Fruit fly (Drosophila melanogaster) whole organism, embryonic: ENCODE measurements around the gene Cpr30B.

Experiments
- ATbp ChIP-seq: fragments of 200-800 bp; sonication (Bioruptor generic); optimal IDR thresholded peaks from 2 replicates; lab custom pipeline; 2017; ENCODE audit warnings: missing biosample characterization, mild to moderate bottlenecking, missing genetic modification characterization, missing genetic modification reagents
- Bgb ChIP-seq: fragments of 200-800 bp; sonication (Bioruptor generic); IDR thresholded peaks from 2 replicates; pipeline ENCODE4 v1.3.6; 2022; ENCODE audit warnings: missing biosample characterization, missing genetic modification characterization; ENCODE audit not compliant: partially characterized antibody
- CG10209 ChIP-seq: fragments of 200-800 bp; sonication (Bioruptor generic); optimal IDR thresholded peaks from 3 replicates; lab custom pipeline; 2017; ENCODE audit warnings: missing biosample characterization, mild to moderate bottlenecking, missing genetic modification characterization, missing genetic modification reagents
- CG10654 ChIP-seq: fragments of 200-800 bp; sonication (Bioruptor generic); optimal IDR thresholded peaks from 2 replicates; lab custom pipeline; 2016; ENCODE audit warnings: missing biosample characterization, missing genetic modification characterization
- CG10979 ChIP-seq: fragments of 200-800 bp; sonication (Bioruptor generic); optimal IDR thresholded peaks from 2 replicates; lab custom pipeline; 2018; ENCODE audit warnings: missing biosample characterization, mild to moderate bottlenecking, missing genetic modification characterization, moderate library complexity
- CG15011 ChIP-seq: fragments of 200-800 bp; sonication (Bioruptor generic); optimal IDR thresholded peaks from 3 replicates; lab custom pipeline; 2018; ENCODE audit warnings: missing biosample characterization, mild to moderate bottlenecking, missing genetic modification characterization
- CG15479 ChIP-seq: fragments of 200-800 bp; sonication (Bioruptor generic); optimal IDR thresholded peaks from 3 replicates; lab custom pipeline; 2019; ENCODE audit warnings: missing biosample characterization, mild to moderate bottlenecking, missing genetic modification characterization, moderate library complexity
- CG15601 ChIP-seq: fragments of 200-800 bp; sonication (Bioruptor generic); optimal IDR thresholded peaks from 3 replicates; lab custom pipeline; 2019; ENCODE audit warnings: missing biosample characterization, mild to moderate bottlenecking, missing genetic modification characterization, moderate library complexity
- CG16815 ChIP-seq: fragments of 200-800 bp; sonication (Bioruptor generic); optimal IDR thresholded peaks from 3 replicates; lab custom pipeline; 2017; ENCODE audit warnings: missing biosample characterization, mild to moderate bottlenecking, missing genetic modification characterization
- CG17568 ChIP-seq: fragments of 200-800 bp; sonication (Bioruptor generic); optimal IDR thresholded peaks from 2 replicates; lab custom pipeline; 2018; ENCODE audit warnings: missing biosample characterization, mild to moderate bottlenecking, missing genetic modification characterization, moderate library complexity
- CG32532 ChIP-seq: fragments of 200-800 bp; sonication (Bioruptor generic); IDR thresholded peaks from 2 replicates; pipeline ENCODE4 v1.3.6; 2022; ENCODE audit warnings: missing biosample characterization, missing genetic modification characterization
- CG32767 ChIP-seq: fragments of 200-800 bp; sonication (Bioruptor generic); IDR thresholded peaks from 2 replicates; pipeline ENCODE4 v1.3.6; 2022; ENCODE audit warnings: missing biosample characterization, missing genetic modification characterization
- CG34376 ChIP-seq: fragments of 200-800 bp; sonication (Bioruptor generic); optimal IDR thresholded peaks from 2 replicates; lab custom pipeline; 2018; ENCODE audit warnings: missing biosample characterization, mild to moderate bottlenecking, missing genetic modification characterization
- CG4404 ChIP-seq: fragments of 200-800 bp; sonication (Bioruptor generic); IDR thresholded peaks from 2 replicates; pipeline ENCODE4 v1.3.6; 2022; ENCODE audit warnings: missing biosample characterization, missing genetic modification characterization
- CG8359 ChIP-seq: fragments of 200-800 bp; sonication (Bioruptor generic); optimal IDR thresholded peaks from 2 replicates; lab custom pipeline; 2017; ENCODE audit warnings: missing biosample characterization, mild to moderate bottlenecking, missing genetic modification characterization, borderline replicate concordance
- Dek ChIP-seq: fragments of 200-800 bp; sonication (Bioruptor generic); optimal IDR thresholded peaks from 3 replicates; lab custom pipeline; 2019; ENCODE audit warnings: missing biosample characterization, mild to moderate bottlenecking, missing genetic modification characterization, moderate library complexity
- Dip3 ChIP-seq: fragments of 200-800 bp; sonication (Bioruptor generic); optimal IDR thresholded peaks from 3 replicates; lab custom pipeline; 2016; ENCODE audit warnings: missing biosample characterization, missing genetic modification characterization
- Eip74EF ChIP-seq, 2 experiments: fragments of 200-800 bp in 1 of 2; fragments of >200 bp in 1 of 2; sonication (Bioruptor generic) in 1 of 2; optimal IDR thresholded peaks; 2 replicates each; lab custom pipeline; 2017 to 2019; ENCODE audit warnings: missing biosample characterization in 2 of 2, missing genetic modification characterization in 2 of 2, mild to moderate bottlenecking in 1 of 2, moderate library complexity in 1 of 2
- Ets65A ChIP-seq: fragments of 200-800 bp; sonication (Bioruptor generic); peaks from one replicate; lab custom pipeline; 2016; ENCODE audit warnings: missing biosample characterization, missing genetic modification characterization
- Lhr ChIP-seq: fragments of 200-800 bp; sonication (Bioruptor generic); optimal IDR thresholded peaks from 3 replicates; lab custom pipeline; 2017; ENCODE audit warnings: mild to moderate bottlenecking, missing biosample characterization, missing genetic modification reagents, missing genetic modification characterization
- Sox100B ChIP-seq: fragments of 200-800 bp; sonication (Bioruptor generic); optimal IDR thresholded peaks from 3 replicates; lab custom pipeline; 2018; ENCODE audit warnings: missing biosample characterization, mild to moderate bottlenecking, missing genetic modification characterization
- Sox102F ChIP-seq: fragments of 200-800 bp; sonication (Bioruptor generic); optimal IDR thresholded peaks from 2 replicates; lab custom pipeline; 2018; ENCODE audit warnings: missing biosample characterization, mild to moderate bottlenecking, missing genetic modification characterization, moderate library complexity
- al ChIP-seq: fragments of 200-800 bp; sonication (Bioruptor generic); IDR thresholded peaks from 2 replicates; pipeline ENCODE4 v1.3.6; 2022; ENCODE audit warnings: missing biosample characterization, missing genetic modification characterization
- bcd ChIP-seq: fragments of 200-800 bp; sonication (Bioruptor generic); optimal IDR thresholded peaks from 2 replicates; lab custom pipeline; 2017; ENCODE audit warnings: missing biosample characterization, mild to moderate bottlenecking, missing genetic modification characterization
- cwo ChIP-seq: fragments of 200-800 bp; sonication (Bioruptor generic); optimal IDR thresholded peaks from 3 replicates; lab custom pipeline; 2017; ENCODE audit warnings: missing biosample characterization, missing genetic modification characterization, mild to moderate bottlenecking, moderate library complexity, missing genetic modification reagents
- danr ChIP-seq: fragments of 200-800 bp; sonication (Bioruptor generic); IDR thresholded peaks from 2 replicates; pipeline ENCODE4 v1.3.6; 2022; ENCODE audit warnings: missing biosample characterization, missing genetic modification characterization
- fd64A ChIP-seq: fragments of 200-800 bp; sonication (Bioruptor generic); optimal IDR thresholded peaks from 3 replicates; lab custom pipeline; 2018; ENCODE audit warnings: missing biosample characterization, mild to moderate bottlenecking, missing genetic modification characterization
- gem ChIP-seq: fragments of 200-800 bp; sonication (Bioruptor generic); optimal IDR thresholded peaks from 2 replicates; lab custom pipeline; 2019; ENCODE audit warnings: missing biosample characterization, mild to moderate bottlenecking, missing genetic modification characterization, moderate library complexity
- gsb-n ChIP-seq: fragments of 200-800 bp; sonication (Bioruptor generic); optimal IDR thresholded peaks from 3 replicates; lab custom pipeline; 2018; ENCODE audit warnings: missing biosample characterization, mild to moderate bottlenecking, missing genetic modification characterization
- gt ChIP-seq: fragments of 200-800 bp; sonication (Bioruptor generic); IDR thresholded peaks from 2 replicates; pipeline ENCODE4 v1.3.6; 2022; ENCODE audit warnings: missing biosample characterization, missing genetic modification characterization
- h ChIP-seq: fragments of >200 bp; optimal IDR thresholded peaks from 2 replicates; lab custom pipeline; 2017
- jumu ChIP-seq: fragments of 200-800 bp; sonication (Bioruptor generic); optimal IDR thresholded peaks from 3 replicates; lab custom pipeline; 2016; ENCODE audit warnings: missing biosample characterization, missing genetic modification characterization
- klu ChIP-seq: fragments of 200-800 bp; sonication (Bioruptor generic); IDR thresholded peaks from 2 replicates; pipeline ENCODE4 v1.3.6; 2022; ENCODE audit warnings: missing biosample characterization, missing genetic modification characterization
- lilli ChIP-seq: fragments of 200-800 bp; sonication (Bioruptor generic); optimal IDR thresholded peaks from 3 replicates; lab custom pipeline; 2016; ENCODE audit warnings: missing biosample characterization, missing genetic modification characterization
- oc ChIP-seq: fragments of 200-800 bp; sonication (Bioruptor generic); optimal IDR thresholded peaks from 2 replicates; lab custom pipeline; 2018; ENCODE audit warnings: missing biosample characterization, mild to moderate bottlenecking, missing genetic modification characterization, moderate library complexity
- odd ChIP-seq: fragments of 200-800 bp; sonication (Bioruptor generic); optimal IDR thresholded peaks from 2 replicates; lab custom pipeline; 2017; ENCODE audit warnings: missing biosample characterization, mild to moderate bottlenecking, missing genetic modification characterization
- onecut ChIP-seq: fragments of 200-800 bp; sonication (Bioruptor generic); IDR thresholded peaks from 2 replicates; pipeline ENCODE4 v1.3.6; 2022; ENCODE audit warnings: missing biosample characterization, missing genetic modification characterization
- pho ChIP-seq: fragments of 200-800 bp; sonication (Bioruptor generic); optimal IDR thresholded peaks from 2 replicates; lab custom pipeline; 2016; ENCODE audit warnings: missing biosample characterization, missing genetic modification characterization
- pita ChIP-seq: fragments of 200-800 bp; sonication (Bioruptor generic); optimal IDR thresholded peaks from 2 replicates; lab custom pipeline; 2017; ENCODE audit warnings: missing biosample characterization, mild to moderate bottlenecking, missing genetic modification characterization
- pros ChIP-seq: fragments of 200-800 bp; sonication (Bioruptor generic); optimal IDR thresholded peaks from 3 replicates; lab custom pipeline; 2019; ENCODE audit warnings: missing biosample characterization, mild to moderate bottlenecking, missing genetic modification characterization, moderate library complexity
- ranshi ChIP-seq: fragments of 200-800 bp; sonication (Bioruptor generic); IDR thresholded peaks from 2 replicates; pipeline ENCODE4 v1.3.6; 2022; ENCODE audit warnings: missing biosample characterization, missing genetic modification characterization
- row ChIP-seq: fragments of 200-800 bp; sonication (Bioruptor generic); IDR thresholded peaks from 3 replicates; pipeline ENCODE4 v1.3.6; 2022; ENCODE audit warnings: missing biosample characterization, missing genetic modification characterization
- scrt ChIP-seq: fragments of 200-800 bp; sonication (Bioruptor generic); optimal IDR thresholded peaks from 2 replicates; lab custom pipeline; 2018; ENCODE audit warnings: missing biosample characterization, mild to moderate bottlenecking, missing genetic modification characterization, moderate library complexity
- sisA ChIP-seq: fragments of 200-800 bp; sonication (Bioruptor generic); IDR thresholded peaks from 2 replicates; pipeline ENCODE4 v1.3.6; 2022; ENCODE audit warnings: missing biosample characterization, missing genetic modification characterization
- slbo ChIP-seq: fragments of 200-800 bp; sonication (Bioruptor generic); IDR thresholded peaks from 2 replicates; pipeline ENCODE4 v1.3.6; 2022; ENCODE audit warnings: missing biosample characterization, missing genetic modification characterization
- sob ChIP-seq: fragments of 200-800 bp; sonication (Bioruptor generic); IDR thresholded peaks from 2 replicates; pipeline ENCODE4 v1.3.6; 2022; ENCODE audit warnings: missing biosample characterization, missing genetic modification characterization
- sqz ChIP-seq: fragments of 200-800 bp; sonication (Bioruptor generic); optimal IDR thresholded peaks from 3 replicates; lab custom pipeline; 2018; ENCODE audit warnings: missing biosample characterization, mild to moderate bottlenecking, missing genetic modification characterization
- trh ChIP-seq: fragments of 200-800 bp; sonication (Bioruptor generic); optimal IDR thresholded peaks from 2 replicates; lab custom pipeline; 2016; ENCODE audit warnings: missing biosample characterization, missing genetic modification characterization
- zen2 ChIP-seq: fragments of 200-800 bp; sonication (Bioruptor generic); IDR thresholded peaks from 3 replicates; pipeline ENCODE4 v1.3.6; 2022; ENCODE audit warnings: missing biosample characterization, missing genetic modification characterization; ENCODE audit not compliant: partially characterized antibody

Gene Cpr30B

dm6 chr2L:9502786-9503443 lies 39.8 kb upstream of the Cpr30B start (continued):
- TF ChIP-seq pros (GFP tag; lab: Kevin White, UChicago) (no peak), CG15601 (tag; lab: Kevin White, UChicago) (peak; percentile 63), zen2 (no peak), Eip74EF (GFP tag; optimal IDR thresholded peaks at IDR 0.05; lab: Kevin White, UChicago) (peak in 1 of 2 experiments; percentile 44), CG4404 (GFP tag; lab: Robert Waterston, UW) (no peak), trh (GFP tag; lab: Kevin White, UChicago) (no peak), pita (GFP tag; lab: Kevin White, UChicago) (no peak), ranshi (peak; percentile 76; the same call in 1 of the 2 replicates), CG34376 (GFP tag; lab: Kevin White, UChicago) (no peak), CG10209 (GFP tag; lab: Kevin White, UChicago) (peak; percentile 67), bcd (GFP tag; lab: Kevin White, UChicago) (peak; percentile 31), CG15479 (GFP tag; lab: Kevin White, UChicago) (no peak), onecut (GFP tag; lab: Robert Waterston, UW) (peak; percentile 54), gt (GFP tag; lab: Robert Waterston, UW) (0 out of 2 replicates have a peak, but pooled peaks have one; percentile 20), pho (peak; percentile 41), CG17568 (GFP tag; lab: Kevin White, UChicago) (peak; percentile 67), Lhr (no peak), row (peak; percentile 88), klu (GFP tag; lab: Robert Waterston, UW) (peak; percentile 48), Bgb (GFP tag; lab: Robert Waterston, UW) (0 out of 2 replicates have a peak, but pooled peaks have one; percentile 28), CG15011 (GFP tag; lab: Kevin White, UChicago) (no peak), Dip3 (no peak), CG32767 (GFP tag; lab: Robert Waterston, UW) (peak; percentile 62; the same call in 1 of the 2 replicates), oc (peak; percentile 85), odd (peak; percentile 68), Dek (peak; percentile 66), CG10654 (GFP tag; lab: Kevin White, UChicago) (no peak), slbo (peak; percentile 83), ATbp (peak; percentile 75), CG32532 (peak; percentile 79), sqz (peak; percentile 70), gsb-n (tag; lab: Kevin White, UChicago) (peak; percentile 58), CG16815 (GFP tag; lab: Kevin White, UChicago) (peak; percentile 38), sisA (peak; percentile 79), CG8359 (GFP tag; lab: Kevin White, UChicago) (no peak), CG10979 (tag; lab: Kevin White, UChicago) (peak; percentile 36), h (lab: Kevin White, UChicago) (no peak), fd64A (GFP tag; lab: Kevin White, UChicago) (no peak), jumu (peak; percentile 19), Sox100B (GFP tag; lab: Kevin White, UChicago) (peak; percentile 67), cwo (GFP tag; lab: Kevin White, UChicago) (peak; percentile 40), gem (tag; lab: Kevin White, UChicago) (peak; percentile 88), al (GFP tag; lab: Robert Waterston, UW) (peak; percentile 68), sob (GFP tag; lab: Robert Waterston, UW) (peak; percentile 84), Sox102F (GFP tag; lab: Kevin White, UChicago) (peak; percentile 91), scrt (GFP tag; lab: Kevin White, UChicago) (peak; percentile 26), Ets65A (GFP tag; lab: Kevin White, UChicago) (no peak), danr (GFP tag; lab: Robert Waterston, UW) (peak; percentile 55; the same call in 1 of the 2 replicates), lilli (GFP tag; lab: Kevin White, UChicago) (peak; percentile 59)
